Worm (Caenorhabditis elegans) whole organism, mixed stage, embryonic: ENCODE results near the gene F28G4.4.

ENCODE experiments used
- M03D4.4 ChIP-seq: sonication (generic microtip); optimal IDR thresholded peaks from 2 replicates; lab custom pipeline; 2017; ENCODE audit warnings: mild to moderate bottlenecking, missing genetic modification characterization, missing compliant biosample characterization
- bed-3 ChIP-seq: fragments of 200-800 bp; sonication (Bioruptor generic); optimal IDR thresholded peaks from 3 replicates; lab custom pipeline; 2018; ENCODE audit warnings: mild to moderate bottlenecking, missing genetic modification characterization, moderate library complexity, missing compliant biosample characterization
- blmp-1 ChIP-seq: fragments of 150-350 bp; optimal IDR thresholded peaks from 2 replicates; lab custom pipeline; 2014; ENCODE audit warnings: missing biosample characterization, missing genetic modification characterization
- ceh-39 ChIP-seq: fragments of 150-350 bp; optimal IDR thresholded peaks from 2 replicates; lab custom pipeline; 2014; ENCODE audit warnings: missing biosample characterization, missing genetic modification characterization
- ceh-43 ChIP-seq: fragments of 200-800 bp; sonication (Bioruptor generic); optimal IDR thresholded peaks from 2 replicates; lab custom pipeline; 2018; ENCODE audit warnings: mild to moderate bottlenecking, missing genetic modification characterization, moderate library complexity, missing compliant biosample characterization
- ces-1 ChIP-seq: fragments of 150-350 bp; optimal IDR thresholded peaks from 2 replicates; lab custom pipeline; 2014; ENCODE audit warnings: missing biosample characterization, missing genetic modification reagents, missing genetic modification characterization
- cnd-1 ChIP-seq: fragments of 200-800 bp; sonication (Bioruptor generic); optimal IDR thresholded peaks from 2 replicates; lab custom pipeline; 2018; ENCODE audit warnings: mild to moderate bottlenecking, missing genetic modification characterization, missing compliant biosample characterization
- drap-1 ChIP-seq: fragments of 200-800 bp; sonication (Bioruptor generic); optimal IDR thresholded peaks from 3 replicates; lab custom pipeline; 2018; ENCODE audit warnings: mild to moderate bottlenecking, missing genetic modification characterization, missing compliant biosample characterization
- elt-1 ChIP-seq: sonication (generic microtip); optimal IDR thresholded peaks from 2 replicates; lab custom pipeline; 2017; ENCODE audit warnings: missing genetic modification characterization, mild to moderate bottlenecking, missing compliant biosample characterization, antibody characterized with exemption, moderate library complexity, borderline replicate concordance; ENCODE audit not compliant: insufficient read depth
- flh-1 ChIP-seq: fragments of 200-800 bp; sonication (Bioruptor generic); optimal IDR thresholded peaks from 2 replicates; lab custom pipeline; 2018; ENCODE audit warnings: mild to moderate bottlenecking, missing genetic modification characterization, moderate library complexity, missing compliant biosample characterization
- ham-2 ChIP-seq: fragments of 200-800 bp; sonication (Bioruptor generic); optimal IDR thresholded peaks from 2 replicates; lab custom pipeline; 2018; ENCODE audit warnings: mild to moderate bottlenecking, missing genetic modification characterization, missing compliant biosample characterization
- hlh-1 ChIP-seq: fragments of 150-350 bp; optimal IDR thresholded peaks from 2 replicates; lab custom pipeline; 2014; ENCODE audit warnings: missing biosample characterization, missing genetic modification reagents, missing genetic modification characterization
- lin-13 ChIP-seq: fragments of 150-350 bp; optimal IDR thresholded peaks from 2 replicates; lab custom pipeline; 2014; ENCODE audit warnings: missing biosample characterization, missing genetic modification characterization
- lsy-2 ChIP-seq: fragments of 150-350 bp; optimal IDR thresholded peaks from 2 replicates; lab custom pipeline; 2014; ENCODE audit warnings: missing biosample characterization, missing genetic modification characterization
- mab-5 ChIP-seq: fragments of 150-350 bp; optimal IDR thresholded peaks from 2 replicates; lab custom pipeline; 2014; ENCODE audit warnings: missing biosample characterization, missing genetic modification characterization
- mep-1 ChIP-seq: fragments of 150-350 bp; optimal IDR thresholded peaks from 2 replicates; lab custom pipeline; 2017; ENCODE audit warnings: missing biosample characterization, missing genetic modification reagents, missing genetic modification characterization, inconsistent platforms
- mls-2 ChIP-seq: sonication (generic microtip); optimal IDR thresholded peaks from 2 replicates; lab custom pipeline; 2016; ENCODE audit warnings: mild to moderate bottlenecking, missing genetic modification characterization, moderate library complexity, missing compliant biosample characterization
- nhr-12 ChIP-seq: fragments of 150-350 bp; optimal IDR thresholded peaks from 2 replicates; lab custom pipeline; 2014; ENCODE audit warnings: missing biosample characterization, missing genetic modification characterization
- nhr-2 ChIP-seq: fragments of 150-350 bp; optimal IDR thresholded peaks from 2 replicates; lab custom pipeline; 2014; ENCODE audit warnings: missing biosample characterization, missing genetic modification characterization
- nhr-28 ChIP-seq: fragments of 150-350 bp; optimal IDR thresholded peaks from 2 replicates; lab custom pipeline; 2014; ENCODE audit warnings: missing biosample characterization, missing genetic modification characterization
- nhr-76 ChIP-seq: sonication (generic microtip); optimal IDR thresholded peaks from 2 replicates; lab custom pipeline; 2017; ENCODE audit warnings: missing biosample characterization, missing genetic modification characterization
- pha-4 ChIP-seq: fragments of 150-350 bp; optimal IDR thresholded peaks from 2 replicates; lab custom pipeline; 2018; ENCODE audit warnings: missing biosample characterization, missing genetic modification reagents, missing genetic modification characterization
- sem-2 ChIP-seq: fragments of 200-800 bp; sonication (Bioruptor generic); optimal IDR thresholded peaks from 2 replicates; lab custom pipeline; 2018; ENCODE audit warnings: mild to moderate bottlenecking, missing genetic modification characterization, missing compliant biosample characterization
- sptf-1 ChIP-seq: sonication (generic microtip); optimal IDR thresholded peaks from 2 replicates; lab custom pipeline; 2017; ENCODE audit warnings: mild to moderate bottlenecking, missing genetic modification characterization, moderate library complexity, missing compliant biosample characterization
- tbx-8 ChIP-seq: fragments of 200-800 bp; sonication (Bioruptor generic); optimal IDR thresholded peaks from 2 replicates; lab custom pipeline; 2018; ENCODE audit warnings: mild to moderate bottlenecking, missing genetic modification characterization, moderate library complexity, missing compliant biosample characterization
- unc-120 ChIP-seq: sonication (generic microtip); optimal IDR thresholded peaks from 2 replicates; lab custom pipeline; 2017; ENCODE audit warnings: missing genetic modification characterization, missing compliant biosample characterization; ENCODE audit not compliant: poor library complexity, severe bottlenecking
- unc-39 ChIP-seq: fragments of 150-350 bp; optimal IDR thresholded peaks from 2 replicates; lab custom pipeline; 2014; ENCODE audit warnings: missing biosample characterization, missing genetic modification characterization
- unc-62 ChIP-seq: fragments of 150-350 bp; optimal IDR thresholded peaks from 2 replicates; lab custom pipeline; 2014; ENCODE audit warnings: missing biosample characterization, missing genetic modification reagents, missing genetic modification characterization
- zip-8 ChIP-seq: fragments of 150-350 bp; optimal IDR thresholded peaks from 2 replicates; lab custom pipeline; 2014; ENCODE audit warnings: missing biosample characterization, missing genetic modification characterization
- ztf-11 ChIP-seq: fragments of 150-350 bp; optimal IDR thresholded peaks from 2 replicates; lab custom pipeline; 2014; ENCODE audit warnings: missing biosample characterization, missing genetic modification characterization

Gene F28G4.4

ce11 chrV:16266514-16266913 is 19.2 kb downstream of the F28G4.4 start, which contains the start of gene T13F3.4:
Gene T13F3.4, minus strand, starts transcription at chrV:16266614.
- TF ChIP-seq blmp-1 (no peak), zip-8 (tag; lab: Kevin White, UChicago) (no peak), elt-1 (tag; lab: Kevin White, UChicago) (no peak), pha-4 (tag; lab: Kevin White, UChicago) (no peak), nhr-76 (tag; lab: Kevin White, UChicago) (no peak), lin-13 (tag; lab: Kevin White, UChicago) (no peak), flh-1 (GFP tag; lab: Kevin White, UChicago) (no peak), hlh-1 (tag; lab: Kevin White, UChicago) (no peak), drap-1 (no peak), unc-120 (tag; lab: Kevin White, UChicago) (no peak), nhr-12 (tag; lab: Kevin White, UChicago) (no peak), mep-1 (tag; lab: Kevin White, UChicago) (no peak), ceh-39 (tag; lab: Kevin White, UChicago) (no peak), bed-3 (GFP tag; lab: Kevin White, UChicago) (no peak), ceh-43 (GFP tag; lab: Kevin White, UChicago) (no peak)

ce11 chrV:16259684-16260083 is 26.0 kb downstream of the F28G4.4 start, which contains the start of gene nhr-127:
Gene nhr-127, plus strand, starts transcription at chrV:16259984.
- TF ChIP-seq nhr-2 (tag; lab: Kevin White, UChicago): no peak

- TF ChIP-seq lsy-2 (tag; lab: Kevin White, UChicago): no peak
- TF ChIP-seq tbx-8: no peak
- no peak for TF ChIP-seq cnd-1
- TF ChIP-seq nhr-28 (tag; lab: Kevin White, UChicago): no peak
- TF ChIP-seq flh-1 (GFP tag; lab: Kevin White, UChicago): no peak
- TF ChIP-seq unc-120 (tag; lab: Kevin White, UChicago): no peak
- no peak for TF ChIP-seq mls-2 (tag; lab: Kevin White, UChicago)
- TF ChIP-seq unc-62 (GFP tag; lab: Kevin White, UChicago): no peak
- no peak for TF ChIP-seq blmp-1
- no peak for TF ChIP-seq pha-4 (tag; lab: Kevin White, UChicago)
- TF ChIP-seq ces-1: no peak
- no peak for TF ChIP-seq hlh-1 (tag; lab: Kevin White, UChicago)
- no peak for TF ChIP-seq M03D4.4
- TF ChIP-seq lin-13 (tag; lab: Kevin White, UChicago): no peak
- no peak for TF ChIP-seq nhr-2 (tag; lab: Kevin White, UChicago)
- TF ChIP-seq ztf-11 (tag; lab: Kevin White, UChicago): no peak
- TF ChIP-seq mab-5: no peak
- no peak for TF ChIP-seq unc-39 (tag; lab: Kevin White, UChicago)
Measured at ce11 chrV:16258142-16258541, 27.6 kb downstream of the F28G4.4 start, which contains the start of gene nhr-218. Gene nhr-218, plus strand, starts transcription at chrV:16258442.

- TF ChIP-seq pha-4 (tag; lab: Kevin White, UChicago) (no peak), ham-2 (GFP tag; lab: Kevin White, UChicago) (no peak), sem-2 (GFP tag; lab: Kevin White, UChicago) (no peak)
- TF ChIP-seq, all 35 proteins: peak for 0
Measured at ce11 chrV:16256395-16256794, 29.3 kb downstream of the F28G4.4 start, which contains the start of gene bgnt-1.3. Gene bgnt-1.3, minus strand, starts transcription at chrV:16256495.

ce11 chrV:16253687-16254086 is 32.0 kb downstream of the F28G4.4 start, which contains the start of gene gcy-20:
Gene gcy-20, minus strand, starts transcription at chrV:16253787.
- TF ChIP-seq nhr-76 (tag; lab: Kevin White, UChicago) (no peak), nhr-28 (tag; lab: Kevin White, UChicago) (no peak), blmp-1 (no peak), sptf-1 (no peak)

ce11 chrV:16249105-16249504 is 36.6 kb downstream of the F28G4.4 start:
- TF ChIP-seq elt-1 (tag; lab: Kevin White, UChicago) (peak; percentile 52), ham-2 (GFP tag; lab: Kevin White, UChicago) (no peak)
- TF ChIP-seq, all 35 proteins: peak for 1
